Worm (Caenorhabditis elegans): Measurements from ENCODE around the gene tag-267.

ce11 chrIII:644660-645059, 4.1 kb downstream of the tag-267 start:
- TF ChIP-seq fkh-4 (tag; optimal IDR thresholded peaks at IDR 0.05; ENCODE audit: borderline replicate concordance) = no peak
- no peak for TF ChIP-seq sox-4 (tag; optimal IDR thresholded peaks at IDR 0.05)
- no peak for TF ChIP-seq nhr-28 (tag; optimal IDR thresholded peaks at IDR 0.05)

All from whole organism, L1 larva.